Fruit fly (Drosophila melanogaster) whole organism, adult: ENCODE measurements around the gene JMJD6.

Experiments used
- CG11617 ChIP-seq: fragments of 200-800 bp; sonication (Bioruptor generic); optimal IDR thresholded peaks from 2 replicates; lab custom pipeline; 2017; ENCODE audit warnings: mild to moderate bottlenecking, missing biosample characterization, missing genetic modification reagents, missing genetic modification characterization
- CG33017 ChIP-seq: fragments of 200-800 bp; sonication (Bioruptor generic); optimal IDR thresholded peaks from 2 replicates; lab custom pipeline; 2018; ENCODE audit warnings: missing biosample characterization, mild to moderate bottlenecking, missing genetic modification characterization, moderate library complexity
- CG7101 ChIP-seq: fragments of 200-800 bp; sonication (Bioruptor generic); optimal IDR thresholded peaks from 2 replicates; lab custom pipeline; 2018; ENCODE audit warnings: missing biosample characterization, mild to moderate bottlenecking, missing genetic modification characterization, moderate library complexity
- Hr96 ChIP-seq: fragments of 200-800 bp; sonication (Bioruptor generic); optimal IDR thresholded peaks from 2 replicates; lab custom pipeline; 2016; ENCODE audit warnings: missing biosample characterization, missing genetic modification characterization
- Mnt ChIP-seq: fragments of 200-800 bp; sonication (Bioruptor generic); optimal IDR thresholded peaks from 2 replicates; lab custom pipeline; 2016; ENCODE audit warnings: missing biosample characterization, mild to moderate bottlenecking, missing genetic modification characterization
- bab1 ChIP-seq: fragments of 200-800 bp; sonication (Bioruptor generic); optimal IDR thresholded peaks from 3 replicates; lab custom pipeline; 2019; ENCODE audit warnings: missing biosample characterization, mild to moderate bottlenecking, missing genetic modification characterization, moderate library complexity
- cnc ChIP-seq, 2 experiments: fragments of >200 bp; optimal IDR thresholded peaks; 2 replicates each; lab custom pipeline; 2017
- kay ChIP-seq: fragments of 200-800 bp; sonication (Bioruptor generic); peaks from one replicate; lab custom pipeline; 2016; ENCODE audit warnings: missing biosample characterization, missing genetic modification characterization, borderline replicate concordance
- ovo ChIP-seq: fragments of 200-800 bp; sonication (Bioruptor generic); optimal IDR thresholded peaks from 2 replicates; lab custom pipeline; 2016; ENCODE audit warnings: missing biosample characterization, missing genetic modification characterization
- pad ChIP-seq: fragments of 200-800 bp; sonication (Bioruptor generic); optimal IDR thresholded peaks from 3 replicates; lab custom pipeline; 2017; ENCODE audit warnings: missing biosample characterization, missing genetic modification characterization, mild to moderate bottlenecking, moderate library complexity, missing genetic modification reagents
- tj ChIP-seq: fragments of 200-800 bp; sonication (Bioruptor generic); optimal IDR thresholded peaks from 3 replicates; lab custom pipeline; 2017; ENCODE audit warnings: missing biosample characterization, mild to moderate bottlenecking, missing genetic modification characterization, moderate library complexity
- toe ChIP-seq: fragments of 200-800 bp; sonication (Bioruptor generic); optimal IDR thresholded peaks from 2 replicates; lab custom pipeline; 2016; ENCODE audit warnings: missing biosample characterization, missing genetic modification characterization

DNA sequence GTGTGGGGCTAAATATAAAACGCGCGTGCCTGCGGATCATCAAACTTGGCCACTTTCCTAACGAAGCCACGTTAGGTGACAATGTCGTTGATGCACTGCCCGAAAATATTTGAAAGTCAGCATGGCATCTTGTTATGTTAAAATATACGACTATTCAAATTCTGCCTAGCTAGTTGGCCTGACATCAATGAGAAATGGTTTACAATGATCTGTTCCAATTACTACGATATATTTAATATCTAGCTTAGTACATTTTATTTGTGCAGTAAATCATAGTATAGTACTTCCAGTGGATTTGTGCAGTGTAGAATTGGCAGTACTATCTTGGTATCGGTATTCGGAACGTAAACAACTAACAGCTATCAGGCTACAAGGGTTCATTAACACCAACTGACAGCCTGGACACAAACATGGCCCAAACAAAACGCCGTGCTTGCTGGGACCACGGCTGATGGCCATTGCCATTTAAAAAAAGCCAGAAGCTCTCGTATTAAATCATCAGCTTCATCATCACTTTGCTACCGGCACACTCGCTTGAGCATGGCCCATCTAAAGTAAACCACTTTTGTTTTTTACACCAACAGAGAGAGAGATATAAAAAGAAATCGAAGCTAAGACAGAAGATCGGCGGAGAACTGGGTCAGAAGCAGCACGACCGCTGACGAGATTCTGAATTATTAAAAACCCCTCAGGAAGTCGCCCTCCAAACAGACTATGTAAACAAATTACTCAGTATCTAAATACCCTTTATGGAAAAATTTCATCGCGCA, 33.4 kb upstream of the JMJD6 start:
- TF ChIP-seq CG7101 = no peak
- no peak for TF ChIP-seq cnc (optimal IDR thresholded peaks at IDR 0.05; lab: Kevin White, UChicago)
- no peak for TF ChIP-seq kay
- no peak for TF ChIP-seq Hr96 (GFP tag; lab: Kevin White, UChicago)
- no peak for TF ChIP-seq ovo (GFP tag; lab: Kevin White, UChicago)
- TF ChIP-seq toe (GFP tag; lab: Kevin White, UChicago) = no peak
- no peak for TF ChIP-seq CG11617 (GFP tag; lab: Kevin White, UChicago)
- TF ChIP-seq CG33017 = no peak
- no peak for TF ChIP-seq tj (GFP tag; lab: Kevin White, UChicago)
- no peak for TF ChIP-seq Mnt (GFP tag; lab: Kevin White, UChicago)
- TF ChIP-seq bab1 (GFP tag; lab: Kevin White, UChicago) = no peak
- TF ChIP-seq pad (GFP tag; lab: Kevin White, UChicago) = no peak
